Worm (Caenorhabditis elegans) whole organism, L1 larva: ENCODE data around the gene igcm-2.

ENCODE experiments used
- ama-1 ChIP-seq: fragments of 150-350 bp; optimal IDR thresholded peaks from 2 replicates; lab custom pipeline; 2014
- ceh-88 ChIP-seq: fragments of 200-800 bp; sonication (Bioruptor generic); IDR thresholded peaks from 2 replicates; pipeline ENCODE4 v1.3.6; 2022; ENCODE audit warnings: missing genetic modification characterization, missing compliant biosample characterization
- ces-1 ChIP-seq: fragments of 150-350 bp; optimal IDR thresholded peaks from 2 replicates; lab custom pipeline; 2014; ENCODE audit warnings: missing biosample characterization, missing genetic modification reagents, missing genetic modification characterization
- dpl-1 ChIP-seq, 3 experiments: fragments of 150-350 bp in 2 of 3; sonication (generic microtip) in 1 of 3; optimal IDR thresholded peaks; 2 replicates each; lab custom pipeline; 2014 to 2017; ENCODE audit warnings: missing biosample characterization in 3 of 3, missing genetic modification characterization in 3 of 3, missing genetic modification reagents in 3 of 3
- lsy-2 ChIP-seq, 2 experiments: fragments of 150-350 bp; optimal IDR thresholded peaks; 2 replicates each; lab custom pipeline; 2014; ENCODE audit warnings: missing biosample characterization in 2 of 2, missing genetic modification characterization in 2 of 2
- nhr-237 ChIP-seq: fragments of 150-350 bp; optimal IDR thresholded peaks from 2 replicates; lab custom pipeline; 2014; ENCODE audit warnings: missing biosample characterization, missing genetic modification characterization
- unc-130 ChIP-seq: fragments of 150-350 bp; optimal IDR thresholded peaks from 2 replicates; lab custom pipeline; 2017; ENCODE audit warnings: missing biosample characterization, missing genetic modification characterization, inconsistent platforms
- unc-30 ChIP-seq: sonication (generic microtip); optimal IDR thresholded peaks from 2 replicates; lab custom pipeline; 2017; ENCODE audit warnings: missing biosample characterization, missing genetic modification characterization
- zag-1 ChIP-seq: fragments of 150-350 bp; optimal IDR thresholded peaks from 2 replicates; lab custom pipeline; 2014; ENCODE audit warnings: missing biosample characterization, missing genetic modification characterization
- ztf-11 ChIP-seq, 2 experiments: sonication (generic microtip); optimal IDR thresholded peaks; 2 replicates each; lab custom pipeline; 2016 to 2017; ENCODE audit warnings: missing genetic modification characterization in 2 of 2, missing biosample characterization in 1 of 2, missing compliant biosample characterization in 1 of 2

DNA sequence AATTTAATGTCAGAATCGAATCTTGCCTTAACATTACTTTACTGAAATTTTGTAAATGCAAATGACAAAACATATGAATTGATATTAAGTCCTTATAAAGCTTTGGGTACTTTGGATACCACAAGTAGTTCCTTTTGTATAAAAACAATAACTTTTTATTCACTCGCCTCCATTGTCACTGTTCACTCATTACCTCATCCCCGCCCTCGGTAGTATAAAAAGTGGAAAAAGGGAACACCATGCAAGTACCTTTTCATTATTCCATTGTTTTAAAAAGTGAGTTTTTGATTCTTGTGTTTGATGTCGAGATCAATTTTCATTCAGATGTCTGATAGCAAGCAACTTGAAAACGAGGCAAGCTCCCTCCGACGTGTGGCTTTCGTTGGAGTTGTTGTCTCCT lies 57.4 kb downstream of the igcm-2 start, which contains the start of gene col-171:
- TF ChIP-seq unc-30 (no peak), unc-130 (tag; lab: Kevin White, UChicago) (no peak), dpl-1 (GFP tag; optimal IDR thresholded peaks at IDR 0.05; lab: Kevin White, UChicago) (no peak), ces-1 (GFP tag; lab: Kevin White, UChicago) (no peak), nhr-237 (tag; lab: Kevin White, UChicago) (no peak), lsy-2 (tag; optimal IDR thresholded peaks at IDR 0.05; lab: Kevin White, UChicago) (no peak), zag-1 (tag; lab: Kevin White, UChicago) (no peak), ceh-88 (GFP tag; lab: Robert Waterston, UW) (no peak), ztf-11 (tag; optimal IDR thresholded peaks at IDR 0.05; lab: Kevin White, UChicago) (no peak), ama-1 (lab: Kevin White, UChicago) (no peak)
